Worm (Caenorhabditis elegans): ENCODE data around the gene daf-9.
A peak's percentile ranks its signal among the peaks of the same experiment; 100 is the strongest.

Gene daf-9

ce11 chrX:6250272-6250752, 53.6 kb downstream of the daf-9 start (continued):
- no peak for TF ChIP-seq T20F7.1 (GFP tag; optimal IDR thresholded peaks at IDR 0.05)
- no peak for TF ChIP-seq mdt-29 (GFP tag; IDR thresholded peaks at IDR 0.05)
- TF ChIP-seq nhr-25 (tag; optimal IDR thresholded peaks at IDR 0.05; ENCODE audit: borderline replicate concordance, insufficient read depth): peak; percentile 23
- peak; percentile 7 for TF ChIP-seq aha-1 (tag)
- TF ChIP-seq madf-9 (GFP tag; conservative IDR thresholded peaks at IDR 0.05): no peak
- peak; percentile 77 for TF ChIP-seq hlh-11 (tag; optimal IDR thresholded peaks at IDR 0.05)
- no peak for TF ChIP-seq daf-16 (GFP tag; optimal IDR thresholded peaks at IDR 0.05)
- peak; percentile 84 for TF ChIP-seq daf-16 (tag; optimal IDR thresholded peaks at IDR 0.05)
- no peak for TF ChIP-seq Y48G9A.11 (GFP tag; IDR thresholded peaks at IDR 0.05)
- TF ChIP-seq unc-130 (GFP tag; optimal IDR thresholded peaks at IDR 0.05): no peak
- TF ChIP-seq dmd-9 (GFP tag; IDR thresholded peaks at IDR 0.05): no peak
- TF ChIP-seq unc-62 (GFP tag; optimal IDR thresholded peaks at IDR 0.05 in 1 of 2): no peak
- TF ChIP-seq unc-62 (tag; optimal IDR thresholded peaks at IDR 0.05): no peak
- no peak for TF ChIP-seq gei-8 (GFP tag; optimal IDR thresholded peaks at IDR 0.05)
- TF ChIP-seq hmg-1.1 (GFP tag; IDR thresholded peaks at IDR 0.05): 0 out of 2 replicates have a peak, but pooled peaks have one; percentile 38
- no peak for TF ChIP-seq D1046.2 (GFP tag; IDR thresholded peaks at IDR 0.05)
- TF ChIP-seq nhr-77 (tag; optimal IDR thresholded peaks at IDR 0.05): no peak
- no peak for TF ChIP-seq vab-7 (GFP tag; IDR thresholded peaks at IDR 0.05)
- no peak for TF ChIP-seq nhr-102 (tag; optimal IDR thresholded peaks at IDR 0.05)
